Fruit fly (Drosophila melanogaster) whole organism, embryonic: Measurements from ENCODE around the gene CG10597.
A peak's percentile ranks its signal among the peaks of the same experiment; 100 is the strongest.

Experiments
- Atf-2 ChIP-seq: fragments of 200-800 bp; sonication (Bioruptor generic); optimal IDR thresholded peaks from 2 replicates; lab custom pipeline; 2016; ENCODE audit warnings: missing biosample characterization, missing genetic modification characterization
- CG10431 ChIP-seq: fragments of 200-800 bp; sonication (Bioruptor generic); optimal IDR thresholded peaks from 3 replicates; lab custom pipeline; 2018; ENCODE audit warnings: missing biosample characterization, mild to moderate bottlenecking, missing genetic modification characterization
- CG12236 ChIP-seq: fragments of 200-800 bp; sonication (Bioruptor generic); optimal IDR thresholded peaks from 2 replicates; lab custom pipeline; 2016; ENCODE audit warnings: missing biosample characterization, missing genetic modification characterization
- CG12942 ChIP-seq: fragments of 200-800 bp; sonication (Bioruptor generic); optimal IDR thresholded peaks from 3 replicates; lab custom pipeline; 2016; ENCODE audit warnings: missing biosample characterization, missing genetic modification characterization
- CG14860 ChIP-seq: fragments of 200-800 bp; sonication (Bioruptor generic); IDR thresholded peaks from 3 replicates; pipeline ENCODE4 v1.3.6; 2022; ENCODE audit warnings: missing biosample characterization, missing genetic modification characterization; ENCODE audit not compliant: partially characterized antibody
- CG17829 ChIP-seq: fragments of 200-800 bp; optimal IDR thresholded peaks from 2 replicates; lab custom pipeline; 2019; ENCODE audit warnings: missing biosample characterization, mild to moderate bottlenecking, missing genetic modification characterization, moderate library complexity
- CG18011 ChIP-seq: fragments of 200-800 bp; sonication (Bioruptor generic); optimal IDR thresholded peaks from 2 replicates; lab custom pipeline; 2017; ENCODE audit warnings: missing biosample characterization, missing genetic modification characterization, mild to moderate bottlenecking, moderate library complexity, missing genotype
- CG18619 ChIP-seq: fragments of 200-800 bp; sonication (Bioruptor generic); optimal IDR thresholded peaks from 3 replicates; lab custom pipeline; 2017; ENCODE audit warnings: missing biosample characterization, mild to moderate bottlenecking, missing genetic modification characterization
- CG31365 ChIP-seq: fragments of 200-800 bp; sonication (Bioruptor generic); optimal IDR thresholded peaks from 2 replicates; lab custom pipeline; 2018; ENCODE audit warnings: missing biosample characterization, mild to moderate bottlenecking, missing genetic modification characterization
- CG34376 ChIP-seq: fragments of 200-800 bp; sonication (Bioruptor generic); optimal IDR thresholded peaks from 2 replicates; lab custom pipeline; 2018; ENCODE audit warnings: missing biosample characterization, mild to moderate bottlenecking, missing genetic modification characterization
- CG6254 ChIP-seq: fragments of 200-800 bp; sonication (Bioruptor generic); optimal IDR thresholded peaks from 3 replicates; lab custom pipeline; 2017; ENCODE audit warnings: mild to moderate bottlenecking, missing biosample characterization, missing genetic modification reagents, missing genetic modification characterization
- CG6683 ChIP-seq: fragments of 200-800 bp; sonication (Bioruptor generic); optimal IDR thresholded peaks from 2 replicates; lab custom pipeline; 2017; ENCODE audit warnings: missing biosample characterization, mild to moderate bottlenecking, missing genetic modification characterization, missing genetic modification reagents
- CG7839 ChIP-seq: fragments of 200-800 bp; sonication (Bioruptor generic); optimal IDR thresholded peaks from 3 replicates; lab custom pipeline; 2018; ENCODE audit warnings: missing biosample characterization, mild to moderate bottlenecking, missing genetic modification characterization, moderate library complexity
- CG7987 ChIP-seq: fragments of 200-800 bp; sonication (Bioruptor generic); optimal IDR thresholded peaks from 2 replicates; lab custom pipeline; 2018; ENCODE audit warnings: missing biosample characterization, mild to moderate bottlenecking, missing genetic modification characterization, moderate library complexity
- CG8281 ChIP-seq: fragments of 200-800 bp; sonication (Bioruptor generic); optimal IDR thresholded peaks from 2 replicates; lab custom pipeline; 2018; ENCODE audit warnings: missing biosample characterization, mild to moderate bottlenecking, missing genetic modification characterization, moderate library complexity
- CG9437 ChIP-seq: fragments of 200-800 bp; sonication (Bioruptor generic); optimal IDR thresholded peaks from 2 replicates; lab custom pipeline; 2018; ENCODE audit warnings: missing biosample characterization, mild to moderate bottlenecking, missing genetic modification characterization
- CG9609 ChIP-seq: fragments of 200-800 bp; sonication (Bioruptor generic); optimal IDR thresholded peaks from 3 replicates; lab custom pipeline; 2016; ENCODE audit warnings: missing biosample characterization, missing genetic modification characterization
- CG9727 ChIP-seq: fragments of 200-800 bp; sonication (Bioruptor generic); optimal IDR thresholded peaks from 3 replicates; lab custom pipeline; 2017; ENCODE audit warnings: missing biosample characterization, mild to moderate bottlenecking, missing genetic modification characterization
- CG9932 ChIP-seq: fragments of 200-800 bp; sonication (Bioruptor generic); IDR thresholded peaks from 2 replicates; pipeline ENCODE4 v1.3.6; 2022; ENCODE audit warnings: missing biosample characterization, missing genetic modification characterization
- CoRest ChIP-seq: fragments of 200-800 bp; sonication (Bioruptor generic); optimal IDR thresholded peaks from 3 replicates; lab custom pipeline; 2018; ENCODE audit warnings: missing biosample characterization, mild to moderate bottlenecking, missing genetic modification characterization, moderate library complexity
- D ChIP-seq, 2 experiments: fragments of 200-800 bp in 1 of 2; fragments of >200 bp in 1 of 2; sonication (Bioruptor generic) in 1 of 2; optimal IDR thresholded peaks; 2 replicates in 1 of 2; 3 replicates in 1 of 2; lab custom pipeline; 2017; ENCODE audit warnings: mild to moderate bottlenecking in 1 of 2, missing biosample characterization in 1 of 2, missing genetic modification characterization in 1 of 2, missing genetic modification reagents in 1 of 2
- Dad ChIP-seq: fragments of 200-800 bp; sonication (Bioruptor generic); optimal IDR thresholded peaks from 3 replicates; lab custom pipeline; 2016; ENCODE audit warnings: missing biosample characterization, missing genetic modification characterization
- Ets65A ChIP-seq: fragments of 200-800 bp; sonication (Bioruptor generic); peaks from one replicate; lab custom pipeline; 2016; ENCODE audit warnings: missing biosample characterization, missing genetic modification characterization
- HmgZ ChIP-seq: fragments of 200-800 bp; sonication (Bioruptor generic); optimal IDR thresholded peaks from 2 replicates; lab custom pipeline; 2018; ENCODE audit warnings: missing biosample characterization, mild to moderate bottlenecking, missing genetic modification characterization
- Hr78 ChIP-seq, 2 experiments: fragments of 200-800 bp in 1 of 2; fragments of >200 bp in 1 of 2; sonication (Bioruptor generic) in 1 of 2; optimal IDR thresholded peaks; 2 replicates each; lab custom pipeline; 2017 to 2019; ENCODE audit warnings: missing biosample characterization in 2 of 2, missing genetic modification characterization in 2 of 2, mild to moderate bottlenecking in 1 of 2, moderate library complexity in 1 of 2
- Nf-YC ChIP-seq: fragments of 200-800 bp; optimal IDR thresholded peaks from 3 replicates; lab custom pipeline; 2019; ENCODE audit warnings: missing biosample characterization, mild to moderate bottlenecking, missing genetic modification characterization, moderate library complexity
- aop ChIP-seq: fragments of 200-800 bp; sonication (Bioruptor generic); IDR thresholded peaks from 2 replicates; pipeline ENCODE4 v1.3.6; 2022; ENCODE audit warnings: missing biosample characterization, missing genetic modification characterization
- bsh ChIP-seq, 2 experiments: fragments of 200-800 bp; sonication (Bioruptor generic); optimal IDR thresholded peaks; 2 replicates each; lab custom pipeline; 2017 to 2018; ENCODE audit warnings: mild to moderate bottlenecking in 2 of 2, missing biosample characterization in 2 of 2, missing genetic modification characterization in 2 of 2, moderate library complexity in 1 of 2
- btn ChIP-seq: fragments of 200-800 bp; sonication (Bioruptor generic); optimal IDR thresholded peaks from 2 replicates; lab custom pipeline; 2016; ENCODE audit warnings: missing biosample characterization, missing genetic modification characterization
- caup ChIP-seq: fragments of 200-800 bp; sonication (Bioruptor generic); optimal IDR thresholded peaks from 3 replicates; lab custom pipeline; 2017; ENCODE audit warnings: missing biosample characterization, mild to moderate bottlenecking, missing genetic modification characterization, moderate library complexity; ENCODE audit not compliant: severe bottlenecking
- chinmo ChIP-seq: fragments of 200-800 bp; sonication (Bioruptor generic); IDR thresholded peaks from 4 replicates; pipeline ENCODE4 v1.3.6; 2022; ENCODE audit warnings: missing biosample characterization, missing genetic modification characterization; ENCODE audit not compliant: partially characterized antibody
- dmrt11E ChIP-seq: fragments of 200-800 bp; sonication (Bioruptor generic); optimal IDR thresholded peaks from 3 replicates; lab custom pipeline; 2018; ENCODE audit warnings: missing biosample characterization, mild to moderate bottlenecking, missing genetic modification characterization, moderate library complexity
- dysf ChIP-seq: fragments of 200-800 bp; sonication (Bioruptor generic); IDR thresholded peaks from 3 replicates; pipeline ENCODE4 v1.3.6; 2022; ENCODE audit warnings: missing biosample characterization, missing genetic modification characterization
- fru ChIP-seq: fragments of >200 bp; optimal IDR thresholded peaks from 2 replicates; lab custom pipeline; 2017
- hb ChIP-seq: fragments of 200-800 bp; sonication (Bioruptor generic); IDR thresholded peaks from 3 replicates; pipeline ENCODE4 v1.3.6; 2022; ENCODE audit warnings: missing biosample characterization, missing genetic modification characterization; ENCODE audit not compliant: partially characterized antibody
- ind ChIP-seq: fragments of 200-800 bp; sonication (Bioruptor generic); optimal IDR thresholded peaks from 3 replicates; lab custom pipeline; 2016; ENCODE audit warnings: missing biosample characterization, missing genetic modification characterization
- lbe ChIP-seq: fragments of 200-800 bp; sonication (Bioruptor generic); optimal IDR thresholded peaks from 2 replicates; lab custom pipeline; 2016; ENCODE audit warnings: missing biosample characterization, mild to moderate bottlenecking, missing genetic modification characterization
- maf-S ChIP-seq: fragments of 200-800 bp; sonication (Bioruptor generic); optimal IDR thresholded peaks from 2 replicates; lab custom pipeline; 2016; ENCODE audit warnings: missing biosample characterization, missing genetic modification characterization
- nmo ChIP-seq: fragments of 200-800 bp; sonication (Bioruptor generic); optimal IDR thresholded peaks from 2 replicates; lab custom pipeline; 2018; ENCODE audit warnings: missing biosample characterization, mild to moderate bottlenecking, missing genetic modification characterization, moderate library complexity
- otp ChIP-seq: fragments of 200-800 bp; sonication (Bioruptor generic); IDR thresholded peaks from 3 replicates; pipeline ENCODE4, ENCODE4 v1.3.6; 2022; ENCODE audit warnings: missing biosample characterization, missing genetic modification characterization
- pan ChIP-seq, 4 experiments: fragments of >200 bp in 3 of 4; fragments of 200-800 bp in 1 of 4; sonication (Bioruptor generic) in 1 of 4; optimal IDR thresholded peaks in 3 of 4; IDR thresholded peaks in 1 of 4; 2 replicates each; pipeline versions ENCODE4 v1.3.6 to Lab custom; 2017 to 2022; ENCODE audit warnings: missing biosample characterization in 2 of 4, missing genetic modification characterization in 2 of 4, mixed read lengths in 1 of 4
- pzg ChIP-seq: fragments of 200-800 bp; sonication (Bioruptor generic); optimal IDR thresholded peaks from 3 replicates; lab custom pipeline; 2018; ENCODE audit warnings: missing biosample characterization, mild to moderate bottlenecking, missing genetic modification characterization, moderate library complexity
- slbo ChIP-seq: fragments of 200-800 bp; sonication (Bioruptor generic); IDR thresholded peaks from 2 replicates; pipeline ENCODE4 v1.3.6; 2022; ENCODE audit warnings: missing biosample characterization, missing genetic modification characterization
- sna ChIP-seq: fragments of 200-800 bp; sonication (Bioruptor generic); IDR thresholded peaks from 2 replicates; pipeline ENCODE4 v1.3.6; 2022; ENCODE audit warnings: missing biosample characterization, missing genetic modification characterization; ENCODE audit not compliant: partially characterized antibody
- so ChIP-seq: fragments of 200-800 bp; sonication (Bioruptor generic); IDR thresholded peaks from 3 replicates; pipeline ENCODE4 v1.3.6; 2022; ENCODE audit warnings: missing biosample characterization, missing genetic modification characterization
- usp ChIP-seq: fragments of >200 bp; optimal IDR thresholded peaks from 2 replicates; lab custom pipeline; 2017; ENCODE audit warnings: missing biosample characterization, missing genetic modification characterization

Gene CG10597

dm6 chrX:17181264-17182198 is 49.3 kb downstream of the CG10597 start (continued):
- no peak for TF ChIP-seq CG10431 (GFP tag; lab: Kevin White, UChicago)
- no peak for TF ChIP-seq CG9437
- TF ChIP-seq CG9932 = no peak
- TF ChIP-seq CG17829 = peak; percentile 43
- no peak for TF ChIP-seq aop (GFP tag; lab: Robert Waterston, UW)
- TF ChIP-seq Nf-YC = peak; percentile 9
- TF ChIP-seq Atf-2 (GFP tag; lab: Kevin White, UChicago) = no peak
- TF ChIP-seq chinmo = 0 out of 4 replicates have a peak, but pooled peaks have one; percentile 27
- no peak for TF ChIP-seq CG12236 (GFP tag; lab: Kevin White, UChicago)
- no peak for TF ChIP-seq CG6683 (GFP tag; lab: Kevin White, UChicago)
- no peak for TF ChIP-seq CG6254 (GFP tag; lab: Kevin White, UChicago)
- TF ChIP-seq pzg (GFP tag; lab: Kevin White, UChicago) = no peak
- peak; percentile 5 for TF ChIP-seq ind (GFP tag; lab: Kevin White, UChicago)
- TF ChIP-seq maf-S (GFP tag; lab: Kevin White, UChicago) = no peak
- no peak for TF ChIP-seq fru (lab: Kevin White, UChicago)
- TF ChIP-seq D (optimal IDR thresholded peaks at IDR 0.05; lab: Kevin White, UChicago) = no peak
- TF ChIP-seq D (GFP tag; optimal IDR thresholded peaks at IDR 0.05; lab: Kevin White, UChicago) = no peak
- no peak for TF ChIP-seq Dad (GFP tag; lab: Kevin White, UChicago)
- no peak for TF ChIP-seq otp (GFP tag; lab: Robert Waterston, UW)
- peak in 1 of 2 experiments; percentile 52 for TF ChIP-seq Hr78 (GFP tag; optimal IDR thresholded peaks at IDR 0.05; lab: Kevin White, UChicago)
- no peak for TF ChIP-seq so
- no peak for TF ChIP-seq Ets65A (GFP tag; lab: Kevin White, UChicago)
- TF ChIP-seq caup (GFP tag; lab: Kevin White, UChicago) = peak; percentile 1
- peak; percentile 34 for TF ChIP-seq CG7839
- no peak for TF ChIP-seq pan (optimal IDR thresholded peaks at IDR 0.05; lab: Kevin White, UChicago)
- no peak for TF ChIP-seq pan (GFP tag; optimal IDR thresholded peaks at IDR 0.05 in 1 of 2, IDR thresholded peaks at IDR 0.05 in 1 of 2)
- TF ChIP-seq CG31365 (tag; lab: Kevin White, UChicago) = no peak
- TF ChIP-seq nmo (GFP tag; lab: Kevin White, UChicago) = peak; percentile 34
- TF ChIP-seq CG18011 = no peak
- no peak for TF ChIP-seq CG18619 (GFP tag; lab: Kevin White, UChicago)
- no peak for TF ChIP-seq slbo
- TF ChIP-seq CG14860 (GFP tag; lab: Robert Waterston, UW) = no peak
- TF ChIP-seq CG9727 (GFP tag; lab: Kevin White, UChicago) = peak; percentile 37
- TF ChIP-seq CG34376 (GFP tag; lab: Kevin White, UChicago) = no peak
- no peak for TF ChIP-seq CG9609 (GFP tag; lab: Kevin White, UChicago)
- TF ChIP-seq CG7987 (GFP tag; lab: Kevin White, UChicago) = no peak
- TF ChIP-seq btn = no peak
- 0 out of 3 replicates have a peak, but pooled peaks have one; percentile 10 for TF ChIP-seq dysf (GFP tag; lab: Robert Waterston, UW)
- no peak for TF ChIP-seq hb (GFP tag; lab: Robert Waterston, UW)
- TF ChIP-seq lbe (GFP tag; lab: Kevin White, UChicago) = no peak
- no peak for TF ChIP-seq sna (GFP tag; lab: Robert Waterston, UW)
- peak; percentile 18 for TF ChIP-seq CoRest (tag; lab: Kevin White, UChicago)
- TF ChIP-seq CG8281 = no peak
- no peak for TF ChIP-seq dmrt11E (tag; lab: Kevin White, UChicago)
- TF ChIP-seq bsh (GFP tag; optimal IDR thresholded peaks at IDR 0.05; lab: Kevin White, UChicago) = peak in 1 of 2 experiments; percentile 44
- TF ChIP-seq CG12942 (GFP tag; lab: Kevin White, UChicago) = no peak
- TF ChIP-seq usp (GFP tag; lab: Kevin White, UChicago) = no peak
- TF ChIP-seq HmgZ (tag; lab: Kevin White, UChicago) = no peak
